Worm (Caenorhabditis elegans) whole organism, midembryonic: ENCODE results near the gene agt-2.

Source experiments
- cog-1 ChIP-seq: sonication (generic microtip); optimal IDR thresholded peaks from 2 replicates; lab custom pipeline; 2016; ENCODE audit warnings: missing genetic modification characterization, missing compliant biosample characterization
- flt-1 ChIP-seq: fragments of 200-800 bp; sonication (Bioruptor generic); IDR thresholded peaks from 2 replicates; pipeline ENCODE4 v1.3.6; 2022; ENCODE audit warnings: missing genetic modification characterization, missing compliant biosample characterization
- klf-2 ChIP-seq: fragments of 200-800 bp; sonication (Bioruptor generic); conservative IDR thresholded peaks from 2 replicates; pipeline ENCODE4 v1.3.6; 2022; ENCODE audit warnings: missing genetic modification reagents, missing genetic modification characterization, missing compliant biosample characterization
- ref-1 ChIP-seq: fragments of 200-800 bp; sonication (Bioruptor generic); conservative IDR thresholded peaks from 2 replicates; pipeline ENCODE4 v1.3.6; 2022; ENCODE audit warnings: missing genetic modification reagents, missing genetic modification characterization, missing compliant biosample characterization
- tab-1 ChIP-seq: fragments of 200-800 bp; sonication (Bioruptor generic); IDR thresholded peaks from 2 replicates; pipeline ENCODE4 v1.3.6; 2022; ENCODE audit warnings: missing genetic modification characterization, missing compliant biosample characterization
- ztf-23 ChIP-seq: fragments of 200-800 bp; sonication (Bioruptor generic); IDR thresholded peaks from 2 replicates; pipeline ENCODE4 v1.3.6; 2022; ENCODE audit warnings: missing genetic modification reagents, missing genetic modification characterization, missing compliant biosample characterization

ce11 chrII:5398779-5399178 lies 25.2 kb upstream of the agt-2 start, which contains the start of gene fbxl-3:
- no peak for TF ChIP-seq flt-1 (GFP tag; lab: Robert Waterston, UW)
- no peak for TF ChIP-seq cog-1 (tag; lab: Kevin White, UChicago)
- TF ChIP-seq ztf-23 (GFP tag; lab: Robert Waterston, UW): no peak
- TF ChIP-seq klf-2: no peak
- TF ChIP-seq tab-1 (GFP tag; lab: Robert Waterston, UW): no peak
- TF ChIP-seq ref-1 (GFP tag; lab: Robert Waterston, UW): no peak
